Worm (Caenorhabditis elegans) whole organism, L4/young adult: ENCODE measurements around the gene F14B8.4.
"Not testable (repeated sequence)": the region's sequence is repeated elsewhere in the genome, so short reads cannot be mapped to it uniquely, and the experiment has no call there.

Experiments used
- W03F9.2 ChIP-seq: fragments of 150-350 bp; optimal IDR thresholded peaks from 2 replicates; lab custom pipeline; 2014; ENCODE audit warnings: missing biosample characterization, missing genetic modification characterization
- dao-5 ChIP-seq: sonication (generic microtip); optimal IDR thresholded peaks from 2 replicates; lab custom pipeline; 2016; ENCODE audit warnings: missing genotype, missing genetic modification characterization, moderate library complexity, missing compliant biosample characterization
- him-1 ChIP-seq: sonication (generic microtip); optimal IDR thresholded peaks from 2 replicates; lab custom pipeline; 2016; ENCODE audit warnings: missing genotype, missing genetic modification reagents, missing genetic modification characterization, missing compliant biosample characterization

Gene F14B8.4

ce11 chrX:6915279-6915678 is 15.5 kb upstream of the F14B8.4 start:
- TF ChIP-seq W03F9.2 (tag; lab: Kevin White, UChicago) = no peak

ce11 chrX:6913989-6914388 is 14.2 kb upstream of the F14B8.4 start, which contains the start of gene nhx-4:
nhx-4 (plus strand) TSS chrX:6914289.
- TF ChIP-seq him-1 (tag; lab: Kevin White, UChicago) = no peak
- no peak for TF ChIP-seq W03F9.2 (tag; lab: Kevin White, UChicago)
- TF ChIP-seq dao-5 = no peak

ce11 chrX:6905581-6905980 is 5.8 kb upstream of the F14B8.4 start:
- TF ChIP-seq him-1 (tag; lab: Kevin White, UChicago) (no peak), dao-5 (no peak)

- TF ChIP-seq W03F9.2 (tag; lab: Kevin White, UChicago) (no peak), him-1 (tag; lab: Kevin White, UChicago) (no peak), dao-5 (no peak)
Observed at ce11 chrX:6904064-6904771, 4.5 kb upstream of the F14B8.4 start, which contains the start of gene sid-5. sid-5 (plus strand) TSS chrX:6904721.

- TF ChIP-seq W03F9.2 (tag; lab: Kevin White, UChicago) (no peak), dao-5 (peak; percentile 14)
Observed at ce11 chrX:6902958-6903357, 3.2 kb upstream of the F14B8.4 start.

- TF ChIP-seq him-1 (tag; lab: Kevin White, UChicago) (no peak), W03F9.2 (tag; lab: Kevin White, UChicago) (no peak), dao-5 (no peak)
Observed at ce11 chrX:6901078-6901477, 1.3 kb upstream of the F14B8.4 start, which contains the start of gene pes-23. pes-23 (plus strand) TSS chrX:6901378.

ce11 chrX:6894104-6894503 is 5.6 kb downstream of the F14B8.4 start:
- TF ChIP-seq dao-5 = no peak
- TF ChIP-seq W03F9.2 (tag; lab: Kevin White, UChicago) = no peak
- no peak for TF ChIP-seq him-1 (tag; lab: Kevin White, UChicago)

ce11 chrX:6893074-6893473 is 6.7 kb downstream of the F14B8.4 start:
- no peak for TF ChIP-seq him-1 (tag; lab: Kevin White, UChicago)

- TF ChIP-seq dao-5 = no peak
- TF ChIP-seq W03F9.2 (tag; lab: Kevin White, UChicago) = no peak
- no peak for TF ChIP-seq him-1 (tag; lab: Kevin White, UChicago)
Observed at ce11 chrX:6889374-6889773, 10.4 kb downstream of the F14B8.4 start, which contains the start of gene unc-6. unc-6 (plus strand) TSS chrX:6889674.

- TF ChIP-seq W03F9.2 (tag; lab: Kevin White, UChicago) = no peak
- no peak for TF ChIP-seq dao-5
- no peak for TF ChIP-seq him-1 (tag; lab: Kevin White, UChicago)
Observed at ce11 chrX:6888208-6888607, 11.5 kb downstream of the F14B8.4 start.

- no peak for TF ChIP-seq him-1 (tag; lab: Kevin White, UChicago)
- no peak for TF ChIP-seq dao-5
Observed at ce11 chrX:6885227-6885853, 14.4 kb downstream of the F14B8.4 start, which contains the start of gene F41C6.7. F41C6.7 (minus strand) TSS chrX:6885277.

- TF ChIP-seq him-1 (tag; lab: Kevin White, UChicago) (no peak), dao-5 (no peak), W03F9.2 (tag; lab: Kevin White, UChicago) (no peak)
Observed at ce11 chrX:6884439-6884838, 15.3 kb downstream of the F14B8.4 start.

- TF ChIP-seq W03F9.2 (tag; lab: Kevin White, UChicago); dao-5; him-1 (tag; lab: Kevin White, UChicago): not testable (repeated sequence)
Observed at ce11 chrX:6881795-6882194, 18.0 kb downstream of the F14B8.4 start, which contains the start of gene F41C6.6. F41C6.6 (minus strand) TSS chrX:6881895.

- TF ChIP-seq dao-5 (no peak), W03F9.2 (tag; lab: Kevin White, UChicago) (no peak), him-1 (tag; lab: Kevin White, UChicago) (no peak)
Observed at ce11 chrX:6877436-6877835, 22.3 kb downstream of the F14B8.4 start, which contains the start of gene col-173. col-173 (minus strand) TSS chrX:6877536.
